Worm (Caenorhabditis elegans) whole organism, L3 larva: ENCODE data around the gene ZC190.8.

Experiments
- R02D3.7 ChIP-seq: fragments of 150-350 bp; optimal IDR thresholded peaks from 2 replicates; lab custom pipeline; 2014; ENCODE audit warnings: missing biosample characterization, missing genetic modification characterization
- ama-1 ChIP-seq: fragments of 150-350 bp; optimal IDR thresholded peaks from 2 replicates; lab custom pipeline; 2018
- ceh-9 ChIP-seq: sonication (generic microtip); optimal IDR thresholded peaks from 2 replicates; lab custom pipeline; 2018; ENCODE audit warnings: missing biosample characterization, missing genetic modification characterization
- egl-5 ChIP-seq: fragments of 150-350 bp; optimal IDR thresholded peaks from 2 replicates; lab custom pipeline; 2017; ENCODE audit warnings: missing biosample characterization, missing genetic modification reagents, missing genetic modification characterization, inconsistent platforms
- elt-1 ChIP-seq: fragments of 150-350 bp; optimal IDR thresholded peaks from 2 replicates; lab custom pipeline; 2014; ENCODE audit warnings: missing biosample characterization, missing genetic modification characterization
- lin-39 ChIP-seq: fragments of 150-350 bp; optimal IDR thresholded peaks from 2 replicates; lab custom pipeline; 2018; ENCODE audit warnings: missing biosample characterization, missing genetic modification reagents, missing genetic modification characterization
- nhr-11 ChIP-seq: fragments of 150-350 bp; optimal IDR thresholded peaks from 2 replicates; lab custom pipeline; 2014; ENCODE audit warnings: missing biosample characterization, missing genetic modification characterization
- nhr-12 ChIP-seq: fragments of 150-350 bp; optimal IDR thresholded peaks from 2 replicates; lab custom pipeline; 2014; ENCODE audit warnings: missing biosample characterization, missing genetic modification characterization
- nhr-23 ChIP-seq: fragments of 150-350 bp; optimal IDR thresholded peaks from 2 replicates; lab custom pipeline; 2014; ENCODE audit warnings: missing biosample characterization, missing genetic modification reagents, missing genetic modification characterization
- unc-62 ChIP-seq: fragments of 150-350 bp; sonication (generic microtip); optimal IDR thresholded peaks from 4 replicates; lab custom pipeline; 2014; ENCODE audit warnings: missing biosample characterization, missing genetic modification reagents, missing genetic modification characterization
- ztf-4 ChIP-seq: fragments of 150-350 bp; optimal IDR thresholded peaks from 2 replicates; lab custom pipeline; 2014; ENCODE audit warnings: missing biosample characterization, missing genetic modification characterization

DNA sequence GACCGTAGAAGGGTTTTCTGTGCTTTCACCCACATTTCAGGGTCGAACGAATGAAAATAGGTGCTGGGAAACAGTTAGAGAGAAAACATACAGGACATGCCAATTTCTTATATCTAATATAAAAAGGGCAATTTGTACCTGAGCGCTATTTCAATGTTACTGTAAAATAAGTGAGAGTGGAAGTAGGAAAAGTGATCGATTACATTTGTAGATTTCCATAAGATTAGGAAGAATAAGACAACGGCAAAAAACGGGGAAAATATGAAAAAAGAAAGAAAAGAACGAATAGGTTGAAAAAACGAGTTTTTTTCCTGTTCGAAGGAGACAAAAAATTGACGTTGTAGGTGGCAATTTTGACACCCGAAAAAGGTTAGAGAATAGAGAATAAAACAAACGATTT, 19.4 kb downstream of the ZC190.8 start:
- no peak for TF ChIP-seq ztf-4 (tag; lab: Kevin White, UChicago)
- TF ChIP-seq ama-1 (lab: Kevin White, UChicago), result no peak
- TF ChIP-seq ceh-9 (tag; lab: Kevin White, UChicago), result no peak
- TF ChIP-seq nhr-12, result no peak
- peak; percentile 83 for TF ChIP-seq elt-1 (tag; lab: Kevin White, UChicago)
- TF ChIP-seq unc-62 (GFP tag; lab: Kevin White, UChicago), result no peak
- no peak for TF ChIP-seq egl-5
- no peak for TF ChIP-seq nhr-11 (tag; lab: Kevin White, UChicago)
- no peak for TF ChIP-seq R02D3.7 (tag; lab: Kevin White, UChicago)
- no peak for TF ChIP-seq nhr-23 (tag; lab: Kevin White, UChicago)
- TF ChIP-seq lin-39, result no peak
